Fruit fly (Drosophila melanogaster): ENCODE data around the gene CG6962.

The CG6962 gene

DNA sequence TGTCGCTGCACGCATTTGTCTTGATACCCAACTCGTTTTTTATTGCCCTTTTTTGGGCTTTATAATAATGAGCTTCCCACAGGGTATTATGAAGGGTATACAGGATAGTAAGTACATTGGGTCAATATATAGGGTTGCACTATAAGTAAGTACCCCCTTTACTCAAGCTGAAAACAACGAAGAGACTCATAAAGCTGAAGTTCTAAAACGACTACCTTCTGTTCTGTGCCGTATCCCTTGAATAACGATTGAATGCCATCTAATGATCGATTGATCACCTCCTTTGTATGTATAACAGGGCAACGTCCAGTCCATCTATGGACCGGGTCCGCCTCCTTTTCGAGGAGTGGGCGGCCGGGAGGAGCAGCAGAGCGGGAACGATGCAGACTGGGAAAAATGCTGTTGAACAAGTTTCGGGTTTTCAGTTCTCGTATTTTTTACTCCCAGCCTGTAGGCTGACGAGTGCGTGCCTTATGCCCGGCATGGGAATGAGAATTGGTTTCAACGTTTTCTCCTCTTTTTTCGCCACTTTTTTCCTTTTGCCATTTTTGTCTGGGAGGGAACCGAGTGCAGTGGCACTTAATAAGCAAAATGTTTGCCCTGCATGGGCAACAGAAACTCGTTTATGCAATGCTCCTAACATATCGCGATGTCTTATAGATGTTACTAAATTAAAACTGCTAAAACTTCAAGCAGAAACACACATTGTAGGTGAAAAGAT lies 22.6 kb downstream of the CG6962 start:
- TF ChIP-seq noc (tag; optimal IDR thresholded peaks at IDR 0.05), result no peak

DNA sequence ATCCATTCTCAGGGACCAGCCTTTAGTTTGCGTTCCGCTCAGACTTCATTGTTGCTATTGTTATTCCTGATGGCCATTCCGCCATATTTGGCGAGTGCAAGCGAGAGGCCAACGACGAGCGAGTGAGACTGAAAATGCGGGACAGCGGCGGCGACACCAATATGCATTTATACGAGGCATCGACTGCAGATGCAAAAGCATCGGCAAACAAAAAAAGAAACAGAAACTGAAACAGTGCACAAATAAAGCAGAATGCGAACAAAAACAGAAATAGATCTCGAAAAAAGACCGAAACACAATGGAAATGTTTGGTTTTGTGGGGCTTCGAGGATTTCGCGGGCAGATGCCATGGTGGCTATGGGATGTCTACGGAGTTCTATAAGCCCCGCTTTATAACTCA lies 23.2 kb downstream of the CG6962 start:
- TF ChIP-seq noc (tag; optimal IDR thresholded peaks at IDR 0.05), result no peak

DNA sequence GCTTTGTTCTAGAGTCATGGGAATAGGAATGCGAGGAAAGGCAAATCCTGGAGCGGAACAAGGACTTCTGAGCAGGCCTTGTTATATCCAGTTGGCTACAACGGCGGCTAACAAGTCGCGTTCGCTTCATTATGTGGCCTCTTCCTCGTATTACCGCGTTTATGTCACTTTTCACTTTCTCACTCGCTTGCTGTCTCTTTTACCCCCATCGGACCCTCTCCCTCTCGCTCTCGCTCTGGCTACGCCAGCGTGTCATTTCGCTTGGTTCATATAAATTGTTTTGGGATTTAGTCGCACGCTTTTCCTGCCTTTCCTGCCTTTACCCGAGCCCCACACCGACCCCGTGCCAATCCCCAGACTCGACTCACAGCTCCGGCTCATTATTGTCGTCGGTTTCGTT lies 26.0 kb downstream of the CG6962 start:
- no peak for TF ChIP-seq noc (tag; optimal IDR thresholded peaks at IDR 0.05)

DNA sequence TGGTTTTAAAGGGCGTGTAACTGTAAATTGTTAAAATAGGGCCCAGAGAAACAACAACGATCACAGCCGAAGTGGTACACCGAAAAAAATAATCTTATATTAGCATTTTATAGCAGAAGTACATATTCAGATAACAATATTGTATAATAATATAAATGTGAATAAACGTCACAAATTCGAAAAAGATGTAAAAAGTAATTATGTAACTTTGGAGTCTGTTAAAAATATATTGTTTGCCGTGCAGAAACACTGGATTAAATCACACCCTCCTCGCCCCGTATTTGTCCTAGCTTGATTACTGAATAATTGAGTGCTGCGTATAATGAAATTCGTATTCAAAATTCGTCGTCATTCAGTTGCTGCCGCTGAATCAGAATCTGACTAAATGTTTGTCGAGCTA lies 27.2 kb downstream of the CG6962 start:
- no peak for TF ChIP-seq noc (tag; optimal IDR thresholded peaks at IDR 0.05)

DNA sequence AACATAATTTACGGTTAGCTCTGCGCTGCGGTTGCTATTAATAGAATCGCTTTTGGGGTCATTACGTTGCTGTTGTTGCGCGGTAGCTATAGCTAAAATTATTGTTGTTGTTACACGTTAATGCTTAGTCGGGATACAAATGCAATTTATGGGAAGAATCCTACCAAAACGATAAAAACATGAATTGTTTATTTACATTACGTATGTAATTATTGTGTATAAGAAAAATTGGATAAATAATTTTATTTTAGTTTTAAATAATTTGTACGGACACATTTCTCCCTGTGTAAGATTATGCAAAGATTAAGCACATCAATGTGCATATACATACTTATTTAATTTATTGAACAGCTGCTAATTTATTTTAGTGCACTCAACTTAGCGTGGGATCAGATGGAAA lies 30.4 kb downstream of the CG6962 start:
- TF ChIP-seq noc (tag; optimal IDR thresholded peaks at IDR 0.05), result no peak

DNA sequence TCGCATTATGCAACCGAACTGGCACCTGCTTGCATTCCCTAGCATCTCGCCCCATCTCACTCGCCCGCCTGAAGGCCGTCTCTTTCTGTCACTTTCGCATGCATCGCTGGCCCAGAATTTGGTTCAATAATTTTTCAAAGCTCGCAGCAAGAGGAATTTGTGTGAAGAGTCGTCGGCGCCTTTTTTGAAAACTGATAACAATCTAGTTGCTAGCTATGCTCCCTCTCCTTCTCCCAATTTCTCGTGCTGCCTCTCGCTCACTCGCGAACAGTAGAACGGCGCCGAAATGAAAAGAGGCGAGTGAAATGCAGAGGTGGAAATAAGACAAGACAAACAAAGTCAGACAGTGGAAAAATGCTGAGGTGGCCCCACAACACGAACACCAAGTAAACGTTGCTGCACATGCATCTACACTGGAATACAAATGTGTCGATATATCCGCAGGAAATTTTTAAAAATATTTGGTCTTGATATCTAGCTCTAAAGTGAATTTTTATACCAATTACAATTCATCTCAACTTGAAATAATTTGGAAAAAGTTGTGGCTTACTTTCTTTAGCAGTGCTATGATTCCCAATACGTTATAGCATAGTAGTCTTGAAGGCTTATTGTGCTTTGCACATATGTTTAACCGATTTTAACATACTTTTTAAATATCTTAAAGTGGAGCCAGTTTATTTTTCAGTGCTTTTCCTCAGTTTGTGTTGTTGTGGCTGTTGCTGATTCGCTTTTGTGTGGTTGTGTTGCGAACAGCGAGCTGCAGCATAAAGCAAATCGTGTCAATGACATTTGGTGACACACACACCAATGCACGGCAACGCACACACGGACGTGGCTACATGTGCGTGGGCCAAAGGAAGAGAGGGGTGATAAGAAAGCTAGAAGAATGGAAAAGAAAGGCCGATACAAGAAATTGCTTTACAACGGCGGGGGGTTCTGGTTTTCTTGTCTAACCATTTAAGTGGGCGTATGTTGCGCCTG lies 31.1 kb downstream of the CG6962 start:
- no peak for TF ChIP-seq noc (tag; optimal IDR thresholded peaks at IDR 0.05)

DNA sequence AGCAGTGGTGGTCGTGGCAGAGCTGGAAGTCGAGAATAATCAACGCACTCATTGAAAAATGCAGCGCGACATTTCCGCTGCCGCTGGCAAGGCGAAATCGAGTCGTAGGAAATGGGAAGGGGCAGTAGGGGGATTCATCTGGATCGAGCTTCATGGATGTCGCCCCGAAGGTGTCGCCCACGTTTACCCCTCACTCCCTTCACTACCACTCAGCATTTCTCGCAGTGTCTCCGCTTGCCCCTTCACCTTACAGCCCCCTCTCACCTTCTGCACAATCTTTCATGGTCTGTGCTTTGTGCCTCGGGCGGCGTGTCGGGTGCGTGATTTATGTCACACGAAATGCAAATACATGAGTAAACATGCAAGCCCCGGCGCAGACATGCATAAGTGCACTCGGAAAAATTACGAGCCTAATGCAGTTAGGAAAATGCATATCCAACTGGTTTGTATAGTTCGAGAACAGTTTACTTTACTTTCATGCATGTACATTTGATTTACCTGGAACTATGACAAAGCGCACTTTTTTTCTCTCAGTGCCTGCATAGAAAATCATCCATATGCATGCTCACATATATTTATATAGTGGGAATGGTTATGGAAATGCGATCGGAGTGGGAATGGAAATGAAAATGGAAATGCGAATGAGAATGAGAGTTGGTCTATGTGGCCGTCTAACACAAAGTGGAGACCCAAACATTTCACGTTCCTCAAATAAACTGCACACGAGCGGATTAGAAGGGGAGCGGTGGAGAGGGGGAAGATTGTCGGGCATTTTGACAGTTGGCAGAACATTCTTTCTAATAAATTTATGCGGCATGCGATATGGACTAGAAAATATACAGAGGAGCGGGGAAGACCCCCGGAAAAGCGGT lies 32.7 kb downstream of the CG6962 start:
- TF ChIP-seq noc (tag; optimal IDR thresholded peaks at IDR 0.05), result no peak

DNA sequence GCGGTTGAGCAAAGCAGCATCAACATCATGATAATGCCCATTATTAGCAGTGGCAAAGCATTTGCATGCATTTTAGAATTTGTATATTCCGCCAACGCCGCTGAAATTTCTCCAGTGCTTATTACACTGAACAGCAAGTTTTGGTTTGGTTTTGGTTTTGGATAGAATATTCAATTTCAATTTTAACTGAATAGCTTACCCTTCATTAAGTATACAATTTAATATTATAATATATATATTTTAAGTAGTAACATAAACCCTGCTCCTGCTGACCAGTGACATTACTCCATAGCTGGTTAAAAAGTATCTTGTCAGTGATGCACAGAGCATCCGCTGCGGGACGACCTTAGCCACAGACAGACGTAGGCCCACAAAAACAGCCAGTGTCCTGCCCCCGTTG lies 35.0 kb downstream of the CG6962 start:
- no peak for TF ChIP-seq noc (tag; optimal IDR thresholded peaks at IDR 0.05)

DNA sequence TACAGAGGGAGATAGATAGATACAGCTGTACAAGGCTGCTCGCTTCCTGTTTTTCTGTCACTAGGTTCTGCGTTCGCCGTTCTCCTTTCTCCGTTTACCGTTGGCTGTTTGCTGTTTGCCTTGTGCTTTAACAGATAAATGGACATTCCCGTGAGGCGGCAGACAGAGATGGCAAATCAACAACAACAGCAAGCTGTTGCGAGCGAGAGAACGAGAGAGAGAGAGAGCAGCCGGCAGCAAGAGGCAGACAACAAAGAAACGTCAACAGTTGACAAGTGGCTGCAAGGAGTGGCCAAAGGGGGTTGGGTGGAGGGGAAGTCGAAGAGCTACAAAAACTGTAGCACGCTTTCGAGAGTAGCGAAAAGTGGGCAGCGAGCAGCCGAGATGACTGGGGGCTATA lies 48.9 kb downstream of the CG6962 start:
- no peak for TF ChIP-seq noc (tag; optimal IDR thresholded peaks at IDR 0.05)

DNA sequence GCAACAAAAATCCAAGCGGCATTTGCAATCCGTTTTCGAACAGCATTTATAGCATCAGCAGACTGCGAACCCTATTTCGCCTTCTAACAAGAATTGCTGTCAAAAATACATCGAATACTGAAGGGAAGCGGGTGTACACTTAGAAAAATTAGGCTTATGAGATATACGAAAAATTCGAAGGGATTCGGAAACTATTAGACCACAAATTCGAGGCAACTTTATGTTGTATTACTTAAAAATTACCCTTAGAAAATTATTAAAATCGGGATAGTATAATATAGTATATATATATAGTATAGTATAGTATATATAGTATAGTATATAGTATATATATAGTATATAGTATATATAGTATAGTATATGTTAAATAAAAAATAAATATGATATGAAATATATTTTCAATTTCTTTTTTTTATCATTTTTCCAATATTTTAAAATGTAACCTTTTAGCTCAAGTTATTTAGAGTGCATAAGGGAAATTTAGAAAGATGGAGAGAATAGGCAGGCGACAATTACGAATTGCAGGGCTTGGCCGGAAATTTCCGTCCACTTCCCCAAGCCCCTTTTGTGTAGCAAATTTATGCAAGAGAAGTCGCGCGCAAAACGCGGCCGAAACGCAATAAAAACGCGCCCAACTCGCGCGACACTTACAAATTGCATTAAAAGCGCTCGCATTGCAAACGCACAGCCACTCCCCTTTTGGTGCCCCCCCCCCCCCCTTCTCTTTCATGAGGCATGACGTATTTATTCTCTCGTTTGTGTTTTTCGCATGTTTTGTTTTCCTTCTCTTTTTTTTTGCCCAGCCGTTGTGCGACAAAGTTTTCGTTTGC lies 51.4 kb downstream of the CG6962 start:
- TF ChIP-seq noc (tag; optimal IDR thresholded peaks at IDR 0.05), result no peak

All from whole organism, larva.